Worm (Caenorhabditis elegans) whole organism, L1 larva: ENCODE data around the gene K10D2.8.

Experiments
- Y116A8C.19 ChIP-seq: sonication (generic microtip); optimal IDR thresholded peaks from 2 replicates; lab custom pipeline; 2016; ENCODE audit warnings: missing compliant biosample characterization, missing genetic modification characterization, borderline replicate concordance
- aly-2 ChIP-seq: fragments of 150-350 bp; optimal IDR thresholded peaks from 2 replicates; lab custom pipeline; 2014; ENCODE audit warnings: missing biosample characterization, missing genetic modification characterization
- ama-1 ChIP-seq: fragments of 150-350 bp; optimal IDR thresholded peaks from 2 replicates; lab custom pipeline; 2014
- elt-3 ChIP-seq, 6 experiments: fragments of 150-350 bp in 1 of 6; sonication (generic microtip); optimal IDR thresholded peaks; 2 replicates each; lab custom pipeline; 2017 to 2018; ENCODE audit warnings: missing biosample characterization in 6 of 6, missing genetic modification characterization in 6 of 6, inconsistent platforms in 1 of 6
- fos-1 ChIP-seq: fragments of 150-350 bp; optimal IDR thresholded peaks from 2 replicates; lab custom pipeline; 2014; ENCODE audit warnings: missing biosample characterization, missing genetic modification characterization
- mdl-1 ChIP-seq, 2 experiments: fragments of 150-350 bp; optimal IDR thresholded peaks; 2 replicates each; lab custom pipeline; 2014 to 2017; ENCODE audit warnings: missing biosample characterization in 2 of 2, missing genetic modification characterization in 2 of 2, inconsistent platforms in 1 of 2
- nhr-12 ChIP-seq: sonication (generic microtip); optimal IDR thresholded peaks from 2 replicates; lab custom pipeline; 2017; ENCODE audit warnings: missing biosample characterization, missing genetic modification characterization
- nhr-77 ChIP-seq: fragments of 150-350 bp; optimal IDR thresholded peaks from 2 replicates; lab custom pipeline; 2014; ENCODE audit warnings: missing biosample characterization, missing genetic modification characterization
- pax-3 ChIP-seq: fragments of 200-800 bp; sonication (Bioruptor generic); optimal IDR thresholded peaks from 2 replicates; lab custom pipeline; 2018; ENCODE audit warnings: mild to moderate bottlenecking, missing genetic modification characterization, moderate library complexity, missing compliant biosample characterization
- swsn-7 ChIP-seq: sonication (generic microtip); optimal IDR thresholded peaks from 2 replicates; lab custom pipeline; 2016; ENCODE audit warnings: missing genetic modification characterization, missing compliant biosample characterization
- unc-62 ChIP-seq: fragments of 150-350 bp; optimal IDR thresholded peaks from 2 replicates; lab custom pipeline; 2014; ENCODE audit warnings: missing biosample characterization, missing genetic modification reagents, missing genetic modification characterization
- unc-98 ChIP-seq: fragments of 200-800 bp; sonication (Bioruptor generic); IDR thresholded peaks from 2 replicates; pipeline ENCODE4 v1.3.6; 2022; ENCODE audit warnings: missing genetic modification characterization, missing compliant biosample characterization
- xbp-1 ChIP-seq: sonication (generic microtip); optimal IDR thresholded peaks from 2 replicates; lab custom pipeline; 2016; ENCODE audit warnings: missing genetic modification characterization, missing compliant biosample characterization
- zag-1 ChIP-seq: fragments of 150-350 bp; optimal IDR thresholded peaks from 2 replicates; lab custom pipeline; 2014; ENCODE audit warnings: missing biosample characterization, missing genetic modification characterization

DNA sequence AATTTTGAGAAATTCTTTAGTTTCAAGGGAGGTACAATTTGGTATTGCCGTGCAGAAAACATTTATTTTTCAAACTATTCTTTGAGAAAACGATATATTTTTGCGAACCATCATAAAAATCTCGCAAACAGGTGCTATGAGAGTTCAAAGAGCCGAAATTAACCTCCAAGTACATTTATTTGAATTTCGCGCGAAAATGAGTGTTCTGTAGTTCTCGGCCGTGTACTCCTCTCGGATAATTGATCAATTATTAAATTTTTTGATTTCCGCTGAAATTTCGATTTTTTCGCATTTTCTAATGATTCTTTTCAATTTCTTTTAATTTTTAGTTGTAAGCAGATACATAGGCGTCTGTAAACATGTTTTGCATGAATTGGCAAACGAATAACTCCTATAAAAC is 1.7 kb downstream of the K10D2.8 start:
- TF ChIP-seq elt-3 (tag; optimal IDR thresholded peaks at IDR 0.05; lab: Kevin White, UChicago) (no peak), pax-3 (tag; lab: Kevin White, UChicago) (peak; percentile 16), xbp-1 (peak; percentile 50), aly-2 (tag; lab: Kevin White, UChicago) (no peak), swsn-7 (peak; percentile 48), unc-98 (no peak), unc-62 (GFP tag; lab: Kevin White, UChicago) (no peak), fos-1 (tag; lab: Kevin White, UChicago) (peak; percentile 23), ama-1 (no peak), Y116A8C.19 (tag; lab: Kevin White, UChicago) (no peak), zag-1 (tag; lab: Kevin White, UChicago) (no peak), nhr-77 (tag; lab: Kevin White, UChicago) (no peak), mdl-1 (tag; optimal IDR thresholded peaks at IDR 0.05; lab: Kevin White, UChicago) (no peak), nhr-12 (tag; lab: Kevin White, UChicago) (no peak)
